Worm (Caenorhabditis elegans) whole organism, early embryonic: ENCODE results near the gene sma-3.

Experiments used
- F13C5.2 ChIP-seq: sonication (generic microtip); optimal IDR thresholded peaks from 2 replicates; lab custom pipeline; 2017; ENCODE audit warnings: mild to moderate bottlenecking, missing genetic modification characterization, inconsistent platforms, missing compliant biosample characterization
- aly-1 ChIP-seq: sonication (generic microtip); optimal IDR thresholded peaks from 2 replicates; lab custom pipeline; 2016; ENCODE audit warnings: missing genetic modification characterization, missing compliant biosample characterization
- ama-1 ChIP-seq: fragments of 150-350 bp; optimal IDR thresholded peaks from 2 replicates; lab custom pipeline; 2014
- ceh-36 ChIP-seq: sonication (generic microtip); optimal IDR thresholded peaks from 2 replicates; lab custom pipeline; 2016; ENCODE audit warnings: missing genetic modification characterization, inconsistent platforms, missing compliant biosample characterization
- ets-7 ChIP-seq: sonication (generic microtip); optimal IDR thresholded peaks from 2 replicates; lab custom pipeline; 2016; ENCODE audit warnings: missing genotype, missing genetic modification characterization, missing compliant biosample characterization
- hmbx-1 ChIP-seq: sonication (generic microtip); optimal IDR thresholded peaks from 2 replicates; lab custom pipeline; 2016; ENCODE audit warnings: mild to moderate bottlenecking, missing genetic modification characterization, missing compliant biosample characterization
- hmg-4 ChIP-seq: fragments of 200-800 bp; sonication (Bioruptor generic); optimal IDR thresholded peaks from 2 replicates; lab custom pipeline; 2018; ENCODE audit warnings: mild to moderate bottlenecking, missing genetic modification characterization, missing compliant biosample characterization
- scrt-1 ChIP-seq: fragments of 200-800 bp; sonication (Bioruptor generic); IDR thresholded peaks from 2 replicates; pipeline ENCODE4 v1.3.6; 2022; ENCODE audit warnings: missing genetic modification characterization, missing compliant biosample characterization
- sea-1 ChIP-seq: fragments of 200-800 bp; sonication (Bioruptor generic); conservative IDR thresholded peaks from 2 replicates; pipeline ENCODE4 v1.3.6; 2022; ENCODE audit warnings: missing genetic modification characterization, missing compliant biosample characterization
- tbx-11 ChIP-seq: fragments of 200-800 bp; sonication (Bioruptor generic); IDR thresholded peaks from 2 replicates; pipeline ENCODE4 v1.3.6; 2022; ENCODE audit warnings: missing genetic modification characterization, missing compliant biosample characterization

ce11 chrIII:6881745-6882144 is 18.0 kb upstream of the sma-3 start:
- TF ChIP-seq hmbx-1 (no peak), ama-1 (lab: Kevin White, UChicago) (no peak), ceh-36 (no peak), tbx-11 (GFP tag; lab: Robert Waterston, UW) (no peak), hmg-4 (no peak), aly-1 (no peak), F13C5.2 (tag; lab: Kevin White, UChicago) (no peak), ets-7 (tag; lab: Kevin White, UChicago) (no peak), sea-1 (GFP tag; lab: Robert Waterston, UW) (no peak), scrt-1 (GFP tag; lab: Robert Waterston, UW) (no peak)
